Worm (Caenorhabditis elegans) whole organism, young adult: ENCODE results near the gene clec-219.

Experiments used
- B0336.3 ChIP-seq: fragments of 200-800 bp; sonication (Bioruptor generic); IDR thresholded peaks from 2 replicates; pipeline ENCODE4 v1.3.6; 2022; ENCODE audit warnings: missing genetic modification characterization, missing compliant biosample characterization
- F33H1.4 ChIP-seq: fragments of 200-800 bp; sonication (Bioruptor generic); IDR thresholded peaks from 2 replicates; pipeline ENCODE4 v1.3.6; 2022; ENCODE audit warnings: missing genetic modification reagents, missing genetic modification characterization, missing compliant biosample characterization
- F37B4.10 ChIP-seq: fragments of 200-800 bp; sonication (Bioruptor generic); IDR thresholded peaks from 2 replicates; pipeline ENCODE4 v1.3.6; 2022; ENCODE audit warnings: missing genetic modification characterization, missing compliant biosample characterization
- F57A8.1 ChIP-seq: fragments of 200-800 bp; sonication (Bioruptor generic); optimal IDR thresholded peaks from 2 replicates; lab custom pipeline; 2018; ENCODE audit warnings: mild to moderate bottlenecking, missing genetic modification characterization, moderate library complexity, missing compliant biosample characterization
- T07F8.4 ChIP-seq: sonication (generic microtip); optimal IDR thresholded peaks from 2 replicates; lab custom pipeline; 2016; ENCODE audit warnings: mild to moderate bottlenecking, missing genetic modification characterization, moderate library complexity, missing compliant biosample characterization
- Y56A3A.18 ChIP-seq: fragments of 200-800 bp; sonication (Bioruptor generic); IDR thresholded peaks from 2 replicates; pipeline ENCODE4 v1.3.6; 2022; ENCODE audit warnings: missing genetic modification reagents, missing genetic modification characterization, missing compliant biosample characterization
- aptf-3 ChIP-seq: fragments of 200-800 bp; sonication (Bioruptor generic); IDR thresholded peaks from 2 replicates; pipeline ENCODE4 v1.3.6; 2022; ENCODE audit warnings: missing genetic modification characterization, missing compliant biosample characterization
- atf-7 ChIP-seq: sonication (generic microtip); optimal IDR thresholded peaks from 2 replicates; lab custom pipeline; 2017; ENCODE audit warnings: mild to moderate bottlenecking, missing genetic modification characterization, missing compliant biosample characterization
- attf-3 ChIP-seq: fragments of 200-800 bp; sonication (Bioruptor generic); conservative IDR thresholded peaks from 2 replicates; pipeline ENCODE4 v1.3.6; 2022; ENCODE audit warnings: missing genetic modification reagents, missing genetic modification characterization, missing compliant biosample characterization
- bed-1 ChIP-seq: fragments of 200-800 bp; sonication (Bioruptor generic); IDR thresholded peaks from 2 replicates; pipeline ENCODE4 v1.3.6; 2022; ENCODE audit warnings: missing genetic modification reagents, missing genetic modification characterization, missing compliant biosample characterization
- bed-2 ChIP-seq: fragments of 200-800 bp; sonication (Bioruptor generic); IDR thresholded peaks from 2 replicates; pipeline ENCODE4 v1.3.6; 2022; ENCODE audit warnings: missing genetic modification reagents, missing genetic modification characterization, missing compliant biosample characterization
- cebp-1 ChIP-seq, 2 experiments: fragments of 200-800 bp in 1 of 2; sonication (Bioruptor generic) in 1 of 2; sonication (generic microtip) in 1 of 2; IDR thresholded peaks in 1 of 2; optimal IDR thresholded peaks in 1 of 2; 2 replicates each; pipeline versions ENCODE4 v1.3.6 to Lab custom; 2017 to 2022; ENCODE audit warnings: missing compliant biosample characterization in 2 of 2, missing genetic modification characterization in 2 of 2, mild to moderate bottlenecking in 1 of 2, missing genetic modification reagents in 1 of 2, moderate library complexity in 1 of 2
- ceh-100 ChIP-seq: fragments of 200-800 bp; sonication (Bioruptor generic); IDR thresholded peaks from 2 replicates; pipeline ENCODE4 v1.3.6; 2022; ENCODE audit warnings: missing genetic modification reagents, missing genetic modification characterization, missing compliant biosample characterization
- ceh-79 ChIP-seq: sonication (generic microtip); optimal IDR thresholded peaks from 2 replicates; lab custom pipeline; 2017; ENCODE audit warnings: mild to moderate bottlenecking, missing genetic modification characterization, missing compliant biosample characterization
- ceh-91 ChIP-seq: fragments of 200-800 bp; sonication (Bioruptor generic); IDR thresholded peaks from 2 replicates; pipeline ENCODE4 v1.3.6; 2022; ENCODE audit warnings: missing genetic modification reagents, missing genetic modification characterization, missing compliant biosample characterization
- ets-4 ChIP-seq: fragments of 200-800 bp; sonication (Bioruptor generic); optimal IDR thresholded peaks from 2 replicates; lab custom pipeline; 2018; ENCODE audit warnings: mild to moderate bottlenecking, missing genetic modification characterization, missing compliant biosample characterization
- fkh-3 ChIP-seq: sonication (generic microtip); optimal IDR thresholded peaks from 2 replicates; lab custom pipeline; 2016; ENCODE audit warnings: mild to moderate bottlenecking, missing genetic modification characterization, missing compliant biosample characterization
- him-1 ChIP-seq: sonication (generic microtip); optimal IDR thresholded peaks from 2 replicates; lab custom pipeline; 2016; ENCODE audit warnings: missing genotype, missing genetic modification reagents, missing genetic modification characterization, missing compliant biosample characterization
- lsy-27 ChIP-seq: sonication (generic microtip); optimal IDR thresholded peaks from 2 replicates; lab custom pipeline; 2017; ENCODE audit warnings: missing genetic modification characterization, mild to moderate bottlenecking, missing compliant biosample characterization, antibody characterized with exemption, missing genotype, borderline replicate concordance; ENCODE audit not compliant: insufficient read depth
- mel-28 ChIP-seq: sonication (generic microtip); optimal IDR thresholded peaks from 2 replicates; lab custom pipeline; 2016; ENCODE audit warnings: borderline replicate concordance, mild to moderate bottlenecking, missing genetic modification characterization, missing compliant biosample characterization
- nfya-1 ChIP-seq: sonication (generic microtip); optimal IDR thresholded peaks from 2 replicates; lab custom pipeline; 2017; ENCODE audit warnings: antibody characterized with exemption, missing compliant biosample characterization, missing genetic modification characterization, borderline replicate concordance; ENCODE audit not compliant: insufficient read depth
- nhr-80 ChIP-seq: sonication (generic microtip); optimal IDR thresholded peaks from 2 replicates; lab custom pipeline; 2016; ENCODE audit warnings: missing genetic modification characterization, missing compliant biosample characterization
- rec-8 ChIP-seq, 2 experiments: sonication (generic microtip); optimal IDR thresholded peaks; 2 replicates each; lab custom pipeline; 2016; ENCODE audit warnings: mild to moderate bottlenecking in 2 of 2, missing genetic modification characterization in 2 of 2, missing genetic modification reagents in 2 of 2, missing genotype in 2 of 2, missing biosample characterization in 1 of 2, missing compliant biosample characterization in 1 of 2, moderate library complexity in 1 of 2
- rpc-1 ChIP-seq, 2 experiments: fragments of 150-350 bp in 1 of 2; sonication (generic microtip) in 1 of 2; optimal IDR thresholded peaks; 2 replicates each; lab custom pipeline; 2014 to 2018; ENCODE audit warnings: missing biosample characterization in 1 of 2, missing genetic modification characterization in 1 of 2, missing genetic modification reagents in 1 of 2, missing genotype in 1 of 2
- snpc-3.4 ChIP-seq: sonication (generic microtip); optimal IDR thresholded peaks from 2 replicates; lab custom pipeline; 2017; ENCODE audit warnings: missing genetic modification characterization, mild to moderate bottlenecking, missing compliant biosample characterization, antibody characterized with exemption, moderate library complexity, missing genotype, missing genetic modification reagents
- xnd-1 ChIP-seq: sonication (generic microtip); optimal IDR thresholded peaks from 2 replicates; lab custom pipeline; 2016; ENCODE audit warnings: missing genotype, missing genetic modification reagents, missing genetic modification characterization, missing compliant biosample characterization
- zfh-2 ChIP-seq: fragments of 200-800 bp; sonication (Bioruptor generic); conservative IDR thresholded peaks from 2 replicates; pipeline ENCODE4 v1.3.6; 2022; ENCODE audit warnings: missing genetic modification reagents, missing genetic modification characterization, missing compliant biosample characterization
- ztf-25 ChIP-seq: fragments of 200-800 bp; sonication (Bioruptor generic); IDR thresholded peaks from 2 replicates; pipeline ENCODE4 v1.3.6; 2022; ENCODE audit warnings: missing genetic modification reagents, missing genetic modification characterization, missing compliant biosample characterization
- ztf-26 ChIP-seq: sonication (generic microtip); optimal IDR thresholded peaks from 2 replicates; lab custom pipeline; 2017; ENCODE audit warnings: missing genetic modification characterization, missing compliant biosample characterization
- ztf-28 ChIP-seq: fragments of 200-800 bp; sonication (Bioruptor generic); IDR thresholded peaks from 2 replicates; pipeline ENCODE4 v1.3.6; 2022; ENCODE audit warnings: missing genetic modification reagents, missing genetic modification characterization, missing compliant biosample characterization

The clec-219 gene

DNA sequence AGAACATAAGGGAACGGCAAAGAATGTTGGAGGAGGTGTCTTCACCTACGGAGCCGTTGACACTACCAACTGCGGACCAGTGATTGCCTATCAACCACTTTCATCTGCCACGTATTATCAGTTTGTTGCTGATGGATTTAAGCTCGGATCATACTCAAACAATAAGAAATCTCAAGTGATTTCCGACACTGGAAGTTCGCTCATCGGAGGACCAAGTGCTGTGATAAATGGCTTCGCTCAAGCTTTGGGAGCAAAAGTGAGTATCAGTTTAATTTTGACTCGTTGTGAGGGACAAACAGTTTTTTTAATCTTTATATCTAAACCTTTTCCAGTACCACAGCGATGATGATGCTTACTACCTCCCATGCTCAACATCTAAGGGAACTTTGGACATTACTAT lies 46.8 kb upstream of the clec-219 start:
- TF ChIP-seq nfya-1 (tag; lab: Kevin White, UChicago) (no peak), mel-28 (no peak), xnd-1 (tag; lab: Kevin White, UChicago) (no peak), cebp-1 (GFP tag; IDR thresholded peaks at IDR 0.05; lab: Robert Waterston, UW) (no peak), cebp-1 (tag; optimal IDR thresholded peaks at IDR 0.05; lab: Kevin White, UChicago) (no peak), ztf-25 (GFP tag; lab: Robert Waterston, UW) (no peak)

ce11 chrV:8271995-8272394 lies 46.2 kb upstream of the clec-219 start, which contains the start of gene asp-5:
Gene asp-5 (plus strand): TSS chrV:8272385.
- TF ChIP-seq aptf-3 (GFP tag; lab: Robert Waterston, UW) (no peak), nhr-80 (tag; lab: Kevin White, UChicago) (peak; percentile 59)

DNA sequence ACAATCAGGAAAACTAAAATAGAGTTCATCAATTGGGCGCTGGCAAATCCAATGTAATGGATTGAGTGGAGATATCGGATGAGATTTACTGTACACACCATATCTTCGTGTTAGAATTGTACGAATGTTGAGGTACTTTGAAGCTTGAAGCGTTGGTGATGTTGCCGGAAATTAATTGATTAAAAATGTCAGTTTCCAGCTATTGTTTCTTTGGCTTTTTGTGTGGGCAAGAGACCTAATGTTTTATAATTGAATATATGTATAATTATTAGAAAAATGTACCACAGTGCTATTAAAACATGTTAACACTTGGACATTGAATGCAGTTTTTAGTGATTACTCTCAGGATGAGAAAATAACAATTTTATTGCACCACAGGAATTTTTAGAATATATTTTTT lies 39.4 kb upstream of the clec-219 start, which contains the start of gene str-136:
Gene str-136, minus strand, starts transcription at position 101 of the 400 bp plus-strand sequence.
- TF ChIP-seq ceh-100 (GFP tag; lab: Robert Waterston, UW) (no peak), Y56A3A.18 (no peak), atf-7 (tag; lab: Kevin White, UChicago) (no peak), ets-4 (GFP tag; lab: Kevin White, UChicago) (no peak), B0336.3 (no peak), snpc-3.4 (tag; lab: Kevin White, UChicago) (no peak), fkh-3 (tag; lab: Kevin White, UChicago) (no peak), F57A8.1 (GFP tag; lab: Kevin White, UChicago) (no peak), zfh-2 (GFP tag; lab: Robert Waterston, UW) (no peak), him-1 (tag; lab: Kevin White, UChicago) (no peak)

DNA sequence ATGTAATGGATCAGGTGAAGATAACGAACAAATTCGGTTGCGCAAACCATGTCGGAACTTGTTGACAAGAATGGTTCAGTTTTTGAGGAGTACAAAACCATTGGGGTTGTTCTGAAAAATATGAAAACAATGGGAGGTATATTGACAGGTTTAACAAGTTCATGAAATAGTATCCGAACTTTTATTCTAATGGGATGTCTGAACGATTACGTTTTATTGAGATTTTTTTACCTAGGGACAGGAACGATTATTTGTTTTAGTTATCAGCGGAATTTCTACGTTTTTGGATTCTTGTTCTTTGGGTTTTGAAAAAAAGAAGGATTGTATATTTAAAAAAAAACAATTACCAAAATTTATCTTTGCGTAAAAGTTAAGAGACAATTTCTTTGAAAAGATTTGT lies 37.5 kb upstream of the clec-219 start, which contains the start of gene str-135:
Gene str-135, minus strand, starts transcription at position 101 of the 400 bp plus-strand sequence.
- TF ChIP-seq rec-8 (tag; optimal IDR thresholded peaks at IDR 0.05; lab: Kevin White, UChicago): no peak
- TF ChIP-seq, all 124 proteins: peak for 0

ce11 chrV:8281646-8282045 lies 36.6 kb upstream of the clec-219 start:
- TF ChIP-seq F33H1.4 (GFP tag; lab: Robert Waterston, UW) (no peak), rpc-1 (optimal IDR thresholded peaks at IDR 0.05; lab: Kevin White, UChicago) (no peak), rpc-1 (tag; optimal IDR thresholded peaks at IDR 0.05; lab: Kevin White, UChicago) (no peak), ceh-91 (GFP tag; lab: Robert Waterston, UW) (no peak), rec-8 (tag; optimal IDR thresholded peaks at IDR 0.05; lab: Kevin White, UChicago) (no peak), ceh-79 (no peak), T07F8.4 (tag; lab: Kevin White, UChicago) (no peak), fkh-3 (tag; lab: Kevin White, UChicago) (no peak), F37B4.10 (no peak), bed-2 (GFP tag; lab: Robert Waterston, UW) (no peak), F57A8.1 (GFP tag; lab: Kevin White, UChicago) (no peak), attf-3 (no peak), lsy-27 (no peak), ztf-28 (GFP tag; lab: Robert Waterston, UW) (no peak), ztf-26 (tag; lab: Kevin White, UChicago) (no peak), bed-1 (GFP tag; lab: Robert Waterston, UW) (no peak)
